ENCODE assay signal across 1 fruit fly cellular context in genomic region chr3L:11205608-11206336, dm6.
TF ChIP-seq lines count a peak whose summit lies in the region.

TSS of gene Plod (minus strand) at chr3L:11206016.

TF ChIP-seq in whole organism, embryonic, 481 proteins besides CTCF, POLR2A, EP300 and RAD21 (continued from another document):
- TF ChIP-seq CG10979 (tag; optimal IDR thresholded peaks at IDR 0.05; lab: Kevin White, UChicago) (peak; percentile 4), grn (GFP tag; optimal IDR thresholded peaks at IDR 0.05; lab: Kevin White, UChicago) (no peak), slbo (GFP tag; IDR thresholded peaks at IDR 0.05; lab: Robert Waterston, UW) (peak; percentile 56), CG8281 (tag; optimal IDR thresholded peaks at IDR 0.05; lab: Kevin White, UChicago) (no peak), ham (GFP tag; IDR thresholded peaks at IDR 0.05; lab: Robert Waterston, UW) (no peak), CG9437 (GFP tag; optimal IDR thresholded peaks at IDR 0.05; lab: Kevin White, UChicago) (no peak), en (GFP tag; optimal IDR thresholded peaks at IDR 0.05; lab: Kevin White, UChicago) (no peak), hkb (optimal IDR thresholded peaks at IDR 0.05; lab: Kevin White, UChicago) (no peak), hkb (GFP tag; IDR thresholded peaks at IDR 0.05; lab: Robert Waterston, UW) (peak; percentile 55; the same call in 1 of the 2 replicates), hbn (GFP tag; IDR thresholded peaks at IDR 0.05; lab: Robert Waterston, UW; ENCODE audit: partially characterized antibody) (0 out of 2 replicates have a peak, but pooled peaks have one; percentile 26)
TF ChIP-seq in whole organism, embryonic: peak in this region for 245.
